Worm (Caenorhabditis elegans): ENCODE data around the gene C14A4.13.

- TF ChIP-seq ama-1 (optimal IDR thresholded peaks at IDR 0.05) (no peak), hnd-1 (tag; optimal IDR thresholded peaks at IDR 0.05) (no peak), ceh-13 (GFP tag; optimal IDR thresholded peaks at IDR 0.05) (no peak), tbx-37 (GFP tag; conservative IDR thresholded peaks at IDR 0.05) (no peak), hmbx-1 (tag; optimal IDR thresholded peaks at IDR 0.05) (no peak), hmg-4 (GFP tag; optimal IDR thresholded peaks at IDR 0.05) (no peak), tbx-11 (GFP tag; IDR thresholded peaks at IDR 0.05) (no peak), B0310.2 (tag; optimal IDR thresholded peaks at IDR 0.05) (no peak), ceh-36 (tag; optimal IDR thresholded peaks at IDR 0.05) (no peak), flt-1 (GFP tag; IDR thresholded peaks at IDR 0.05) (no peak), sea-1 (GFP tag; conservative IDR thresholded peaks at IDR 0.05) (no peak), F13C5.2 (tag; optimal IDR thresholded peaks at IDR 0.05) (no peak)
Measured at ce11 chrII:10571967-10572366, 46.3 kb upstream of the C14A4.13 start, which contains the start of gene C06A1.3.
